Fruit fly (Drosophila melanogaster) Kc167 (cell line): ENCODE data around the gene Pif1.

ENCODE experiments used
- Myc ChIP-seq: fragments of >200 bp; optimal IDR thresholded peaks from 2 replicates; lab custom pipeline; 2017; ENCODE audit warnings: missing external identifiers
- Sin3A ChIP-seq: fragments of >200 bp; optimal IDR thresholded peaks from 2 replicates; lab custom pipeline; 2018; ENCODE audit warnings: missing external identifiers
- h ChIP-seq: fragments of >200 bp; optimal IDR thresholded peaks from 3 replicates; lab custom pipeline; 2018; ENCODE audit warnings: missing external identifiers
- insv ChIP-seq: fragments of >200 bp; optimal IDR thresholded peaks from 3 replicates; lab custom pipeline; 2018; ENCODE audit warnings: missing external identifiers
- psq ChIP-seq: fragments of >200 bp; optimal IDR thresholded peaks from 2 replicates; lab custom pipeline; 2017; ENCODE audit warnings: missing external identifiers
- ttk ChIP-seq: sonication (Bioruptor generic); optimal IDR thresholded peaks from 2 replicates; lab custom pipeline; 2017; ENCODE audit warnings: missing external identifiers

Pif1 gene

dm6 chr2L:3441158-3441557 is 28.6 kb downstream of the Pif1 start:
- TF ChIP-seq ttk (lab: Kevin White, UChicago) = no peak
- no peak for TF ChIP-seq psq (lab: Kevin White, UChicago)

- TF ChIP-seq insv (lab: Kevin White, UChicago) = no peak
- TF ChIP-seq Myc = no peak
- TF ChIP-seq h (lab: Kevin White, UChicago) = no peak
- no peak for TF ChIP-seq Sin3A
- no peak for TF ChIP-seq psq (lab: Kevin White, UChicago)
- no peak for TF ChIP-seq ttk (lab: Kevin White, UChicago)
Observed at dm6 chr2L:3440322-3440721, 29.5 kb downstream of the Pif1 start.

dm6 chr2L:3439502-3439901 is 30.3 kb downstream of the Pif1 start:
- TF ChIP-seq psq (lab: Kevin White, UChicago) = no peak
- no peak for TF ChIP-seq insv (lab: Kevin White, UChicago)
- TF ChIP-seq ttk (lab: Kevin White, UChicago) = no peak
- no peak for TF ChIP-seq Sin3A
- TF ChIP-seq Myc = no peak
- no peak for TF ChIP-seq h (lab: Kevin White, UChicago)

DNA sequence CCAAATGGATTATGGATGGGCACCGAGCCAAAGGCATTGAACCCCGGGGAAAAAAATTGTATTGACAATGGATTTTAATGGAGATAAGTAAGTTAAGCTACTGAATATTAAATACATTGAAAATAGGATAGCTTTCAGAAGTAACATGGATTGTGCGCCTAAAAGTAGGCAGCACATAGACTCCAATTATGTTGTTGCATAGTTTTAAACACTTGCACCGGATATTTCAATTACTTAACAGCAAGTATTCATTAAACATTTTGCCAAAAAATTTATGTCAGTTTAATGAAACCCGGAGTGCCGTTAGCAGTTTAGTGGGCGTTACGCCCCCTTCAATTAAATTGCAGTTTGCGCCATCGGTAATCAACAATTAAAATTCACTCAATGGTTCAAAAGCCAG is 31.7 kb downstream of the Pif1 start:
- TF ChIP-seq Sin3A (no peak), Myc (no peak), psq (lab: Kevin White, UChicago) (no peak), h (lab: Kevin White, UChicago) (no peak)

DNA sequence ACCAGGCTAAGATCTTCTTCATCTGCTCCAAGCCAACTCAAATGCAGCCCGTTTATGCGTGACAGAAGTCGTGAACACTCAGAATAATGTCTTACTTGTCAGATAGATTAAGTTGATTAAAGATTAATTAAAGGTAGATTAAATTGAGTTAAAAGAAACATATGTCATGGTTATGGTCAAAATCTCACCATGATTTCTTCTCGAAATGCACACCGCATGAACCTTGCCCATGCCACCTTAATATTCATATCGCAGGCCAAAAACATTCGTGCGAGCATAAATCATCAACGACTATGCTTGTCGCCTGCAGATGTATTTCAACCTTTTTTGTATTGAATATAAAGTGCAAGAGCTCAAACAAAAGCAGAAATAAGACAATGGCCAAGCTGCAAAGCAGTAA is 32.7 kb downstream of the Pif1 start:
- no peak for TF ChIP-seq ttk (lab: Kevin White, UChicago)
- no peak for TF ChIP-seq psq (lab: Kevin White, UChicago)
- TF ChIP-seq h (lab: Kevin White, UChicago) = no peak
- TF ChIP-seq insv (lab: Kevin White, UChicago) = no peak
- TF ChIP-seq Sin3A = no peak
- no peak for TF ChIP-seq Myc

dm6 chr2L:3436347-3436746 is 33.5 kb downstream of the Pif1 start:
- TF ChIP-seq Myc = no peak
- no peak for TF ChIP-seq ttk (lab: Kevin White, UChicago)
- TF ChIP-seq Sin3A = no peak
- no peak for TF ChIP-seq h (lab: Kevin White, UChicago)
- no peak for TF ChIP-seq psq (lab: Kevin White, UChicago)
- TF ChIP-seq insv (lab: Kevin White, UChicago) = no peak

DNA sequence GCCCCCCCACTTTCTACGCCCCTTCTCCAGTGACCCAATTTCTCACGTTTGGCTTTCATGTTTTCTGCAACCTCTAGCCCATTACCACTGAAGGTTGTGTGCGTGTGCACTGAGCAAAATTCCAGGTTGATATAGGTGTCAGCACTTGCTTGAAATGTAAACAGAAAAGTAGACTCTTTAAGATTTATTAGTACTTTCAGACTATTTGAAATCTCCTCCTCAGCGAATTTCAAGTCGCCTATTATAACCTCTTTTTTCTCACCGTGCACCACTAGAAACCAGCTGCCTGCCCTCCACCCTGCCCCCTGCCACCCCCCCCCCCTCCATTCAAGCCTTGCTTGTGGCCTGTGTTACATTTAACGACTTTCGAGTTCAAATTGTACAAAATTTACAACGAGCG is 34.7 kb downstream of the Pif1 start:
- TF ChIP-seq Myc = no peak

dm6 chr2L:3428419-3429097 is 41.2 kb downstream of the Pif1 start:
- TF ChIP-seq Sin3A (no peak), h (lab: Kevin White, UChicago) (no peak), insv (lab: Kevin White, UChicago) (no peak), Myc (no peak), ttk (lab: Kevin White, UChicago) (no peak), psq (lab: Kevin White, UChicago) (no peak)

DNA sequence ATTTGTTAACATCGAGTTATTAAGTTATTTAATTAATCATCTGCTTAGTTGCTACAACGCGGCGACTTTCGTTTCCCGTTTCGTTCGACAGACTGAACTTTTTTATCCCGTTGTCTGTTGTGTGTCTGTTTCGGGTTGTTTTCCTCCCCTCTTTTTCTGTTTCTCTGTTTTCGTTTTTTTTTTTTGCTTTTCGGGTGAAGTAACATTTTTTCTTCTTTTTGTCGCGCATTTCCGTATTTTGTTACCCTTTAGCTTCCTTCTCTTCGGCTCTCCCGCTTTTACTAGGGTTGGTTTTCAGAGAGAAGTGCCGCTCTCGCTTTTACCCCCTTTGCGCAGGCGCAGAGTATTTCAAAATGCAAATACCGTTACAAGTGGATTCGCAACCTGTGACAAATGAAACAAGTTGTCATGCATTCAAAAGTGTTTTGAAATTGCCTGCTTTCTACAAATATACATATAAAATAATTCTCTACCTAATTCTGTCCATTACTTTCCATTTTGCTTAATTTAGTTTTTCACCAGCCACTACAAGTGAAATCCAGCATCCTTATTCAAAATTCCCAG is 43.1 kb downstream of the Pif1 start, which contains the start of gene Pgant2:
Gene Pgant2, minus strand, starts transcription at position 51 of the 564 bp plus-strand sequence.
- TF ChIP-seq Sin3A (no peak), ttk (lab: Kevin White, UChicago) (no peak), h (lab: Kevin White, UChicago) (no peak), insv (lab: Kevin White, UChicago) (no peak), psq (lab: Kevin White, UChicago) (no peak), Myc (no peak)

dm6 chr2L:3425947-3426346 is 43.9 kb downstream of the Pif1 start:
- TF ChIP-seq psq (lab: Kevin White, UChicago) (no peak), insv (lab: Kevin White, UChicago) (no peak), Sin3A (no peak), ttk (lab: Kevin White, UChicago) (no peak)

DNA sequence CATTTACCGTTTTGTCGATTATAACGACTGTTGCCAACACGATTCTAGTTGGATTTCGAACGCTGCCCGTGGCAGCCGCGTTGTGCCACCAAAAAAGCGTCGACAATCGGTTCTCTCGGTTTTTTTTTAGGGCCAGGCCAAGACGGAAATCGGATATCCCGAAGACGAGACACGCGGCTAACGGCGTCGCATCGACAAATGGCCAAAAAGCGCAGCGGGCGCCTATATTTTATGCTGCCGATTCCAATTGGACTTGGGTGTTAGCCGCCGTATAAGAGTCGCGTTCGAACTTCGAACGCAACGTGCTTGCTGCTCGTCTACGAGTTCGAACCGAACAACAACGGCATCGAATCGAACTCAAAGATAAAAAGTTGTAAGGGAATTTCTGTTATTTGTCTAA is 47.1 kb downstream of the Pif1 start:
- TF ChIP-seq h (lab: Kevin White, UChicago) = no peak
- TF ChIP-seq ttk (lab: Kevin White, UChicago) = no peak
- no peak for TF ChIP-seq psq (lab: Kevin White, UChicago)
- TF ChIP-seq Myc = no peak
- TF ChIP-seq insv (lab: Kevin White, UChicago) = no peak
- TF ChIP-seq Sin3A = no peak

dm6 chr2L:3417613-3418012 is 52.2 kb downstream of the Pif1 start:
- TF ChIP-seq h (lab: Kevin White, UChicago) = no peak
- no peak for TF ChIP-seq Sin3A
- no peak for TF ChIP-seq insv (lab: Kevin White, UChicago)
- TF ChIP-seq Myc = no peak
- TF ChIP-seq psq (lab: Kevin White, UChicago) = no peak
- TF ChIP-seq ttk (lab: Kevin White, UChicago) = no peak
